Worm (Caenorhabditis elegans) whole organism, mixed stage, embryonic: ENCODE results near the gene F36H12.4.
"Not testable (repeated sequence)": the region's sequence is repeated elsewhere in the genome, so short reads cannot be mapped to it uniquely, and the experiment has no call there.

ENCODE experiments used
- M03D4.4 ChIP-seq: sonication (generic microtip); optimal IDR thresholded peaks from 2 replicates; lab custom pipeline; 2017; ENCODE audit warnings: mild to moderate bottlenecking, missing genetic modification characterization, missing compliant biosample characterization
- ceh-43 ChIP-seq: fragments of 200-800 bp; sonication (Bioruptor generic); optimal IDR thresholded peaks from 2 replicates; lab custom pipeline; 2018; ENCODE audit warnings: mild to moderate bottlenecking, missing genetic modification characterization, moderate library complexity, missing compliant biosample characterization
- drap-1 ChIP-seq: fragments of 200-800 bp; sonication (Bioruptor generic); optimal IDR thresholded peaks from 3 replicates; lab custom pipeline; 2018; ENCODE audit warnings: mild to moderate bottlenecking, missing genetic modification characterization, missing compliant biosample characterization
- elt-1 ChIP-seq: sonication (generic microtip); optimal IDR thresholded peaks from 2 replicates; lab custom pipeline; 2017; ENCODE audit warnings: missing genetic modification characterization, mild to moderate bottlenecking, missing compliant biosample characterization, antibody characterized with exemption, moderate library complexity, borderline replicate concordance; ENCODE audit not compliant: insufficient read depth
- elt-3 ChIP-seq: fragments of 150-350 bp; optimal IDR thresholded peaks from 2 replicates; lab custom pipeline; 2014; ENCODE audit warnings: missing biosample characterization, missing genetic modification characterization
- flh-1 ChIP-seq: fragments of 200-800 bp; sonication (Bioruptor generic); optimal IDR thresholded peaks from 2 replicates; lab custom pipeline; 2018; ENCODE audit warnings: mild to moderate bottlenecking, missing genetic modification characterization, moderate library complexity, missing compliant biosample characterization
- nhr-2 ChIP-seq: fragments of 150-350 bp; optimal IDR thresholded peaks from 2 replicates; lab custom pipeline; 2014; ENCODE audit warnings: missing biosample characterization, missing genetic modification characterization
- nhr-237 ChIP-seq: fragments of 150-350 bp; optimal IDR thresholded peaks from 2 replicates; lab custom pipeline; 2014; ENCODE audit warnings: missing biosample characterization, missing genetic modification characterization
- pha-4 ChIP-seq: fragments of 150-350 bp; optimal IDR thresholded peaks from 2 replicates; lab custom pipeline; 2018; ENCODE audit warnings: missing biosample characterization, missing genetic modification reagents, missing genetic modification characterization
- unc-62 ChIP-seq: fragments of 150-350 bp; optimal IDR thresholded peaks from 2 replicates; lab custom pipeline; 2014; ENCODE audit warnings: missing biosample characterization, missing genetic modification reagents, missing genetic modification characterization

DNA sequence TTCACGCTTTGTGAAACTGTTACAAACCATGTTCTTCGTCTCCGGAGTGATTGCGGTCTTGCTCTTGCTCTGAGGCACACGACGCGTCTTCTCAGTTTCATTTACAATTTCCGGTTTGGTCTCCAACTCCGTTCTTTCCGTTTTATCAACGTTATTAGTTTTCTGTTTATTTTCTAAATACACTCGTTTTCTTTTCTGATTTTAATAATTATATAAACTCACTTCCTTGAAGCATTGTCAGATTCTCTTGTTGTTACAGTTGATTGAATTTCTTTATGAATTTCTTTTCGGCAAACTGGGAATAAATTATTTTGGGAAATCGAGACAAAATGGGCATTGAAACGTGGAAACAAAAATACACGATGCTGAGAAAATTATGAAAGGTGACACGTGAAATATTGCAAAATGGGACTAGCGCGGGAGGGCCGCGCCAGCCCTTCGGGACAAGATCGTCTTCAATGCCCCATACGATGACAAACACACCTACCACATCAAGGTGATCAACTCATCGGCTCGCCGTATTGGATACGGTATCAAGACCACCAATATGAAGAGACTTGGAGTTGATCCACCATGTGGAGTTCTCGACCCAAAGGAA, 39.2 kb downstream of the F36H12.4 start, which contains the start of the genes ZK354.9 and msp-58:
- TF ChIP-seq nhr-237; drap-1; pha-4 (tag; lab: Kevin White, UChicago); elt-3 (tag; lab: Kevin White, UChicago); M03D4.4; flh-1 (GFP tag; lab: Kevin White, UChicago); unc-62 (GFP tag; lab: Kevin White, UChicago); ceh-43 (GFP tag; lab: Kevin White, UChicago); elt-1 (tag; lab: Kevin White, UChicago); nhr-2: not testable (repeated sequence)
